Worm (Caenorhabditis elegans) whole organism, L4 larva: Measurements from ENCODE around the gene pdhk-2.
A peak's percentile ranks its signal among the peaks of the same experiment; 100 is the strongest.

Experiments used
- D1046.2 ChIP-seq: fragments of 200-800 bp; sonication (Bioruptor generic); IDR thresholded peaks from 2 replicates; pipeline ENCODE4 v1.3.6; 2022; ENCODE audit warnings: missing genetic modification characterization, missing compliant biosample characterization
- F10B5.3 ChIP-seq: sonication (generic microtip); optimal IDR thresholded peaks from 2 replicates; lab custom pipeline; 2016; ENCODE audit warnings: mild to moderate bottlenecking, missing genetic modification characterization, missing compliant biosample characterization
- F26F4.8 ChIP-seq: fragments of 200-800 bp; sonication (Bioruptor generic); conservative IDR thresholded peaks from 2 replicates; pipeline ENCODE4 v1.3.6; 2022; ENCODE audit warnings: missing genetic modification characterization, missing compliant biosample characterization
- T20F7.1 ChIP-seq: fragments of 200-800 bp; sonication (Bioruptor generic); optimal IDR thresholded peaks from 2 replicates; lab custom pipeline; 2018; ENCODE audit warnings: mild to moderate bottlenecking, missing genetic modification characterization, missing compliant biosample characterization
- Y48G9A.11 ChIP-seq: fragments of 200-800 bp; sonication (Bioruptor generic); IDR thresholded peaks from 2 replicates; pipeline ENCODE4 v1.3.6; 2022; ENCODE audit warnings: missing genetic modification reagents, missing genetic modification characterization, missing compliant biosample characterization
- ZK546.5 ChIP-seq, 2 experiments: sonication (generic microtip); optimal IDR thresholded peaks; 2 replicates each; lab custom pipeline; 2017; ENCODE audit warnings: missing biosample characterization in 2 of 2, missing genetic modification characterization in 2 of 2
- aha-1 ChIP-seq: fragments of 150-350 bp; peaks from one replicate; lab custom pipeline; 2014; ENCODE audit warnings: missing biosample characterization, missing genetic modification characterization
- attf-4 ChIP-seq: sonication (generic microtip); optimal IDR thresholded peaks from 3 replicates; lab custom pipeline; 2017; ENCODE audit warnings: missing biosample characterization, missing genetic modification characterization
- ceh-20 ChIP-seq: fragments of 200-800 bp; sonication (Bioruptor generic); IDR thresholded peaks from 2 replicates; pipeline ENCODE4 v1.3.6; 2022; ENCODE audit warnings: missing genetic modification reagents, missing genetic modification characterization, missing compliant biosample characterization
- ceh-32 ChIP-seq: sonication (generic microtip); optimal IDR thresholded peaks from 2 replicates; lab custom pipeline; 2016; ENCODE audit warnings: mild to moderate bottlenecking, missing genetic modification characterization, missing compliant biosample characterization; ENCODE audit not compliant: poor library complexity
- cey-2 ChIP-seq: sonication (generic microtip); optimal IDR thresholded peaks from 3 replicates; lab custom pipeline; 2017; ENCODE audit warnings: missing genetic modification characterization, mild to moderate bottlenecking, missing compliant biosample characterization, antibody characterized with exemption, borderline replicate concordance; ENCODE audit not compliant: insufficient read depth
- daf-16 ChIP-seq, 3 experiments: sonication (generic microtip); optimal IDR thresholded peaks; 2 replicates each; lab custom pipeline; 2016 to 2017; ENCODE audit warnings: missing genetic modification characterization in 3 of 3, missing genetic modification reagents in 3 of 3, mild to moderate bottlenecking in 2 of 3, missing compliant biosample characterization in 2 of 3, missing biosample characterization in 1 of 3, moderate library complexity in 1 of 3
- daf-19 ChIP-seq: fragments of 200-800 bp; sonication (Bioruptor generic); conservative IDR thresholded peaks from 2 replicates; pipeline ENCODE4 v1.3.6; 2022; ENCODE audit warnings: missing genetic modification characterization, missing compliant biosample characterization
- dpl-1 ChIP-seq: fragments of 150-350 bp; optimal IDR thresholded peaks from 2 replicates; lab custom pipeline; 2014; ENCODE audit warnings: missing biosample characterization, missing genetic modification reagents, missing genetic modification characterization
- duxl-1 ChIP-seq: sonication (generic microtip); optimal IDR thresholded peaks from 2 replicates; lab custom pipeline; 2016; ENCODE audit warnings: mild to moderate bottlenecking, missing genetic modification characterization, moderate library complexity, missing compliant biosample characterization; ENCODE audit not compliant: poor library complexity
- dve-1 ChIP-seq: sonication (generic microtip); optimal IDR thresholded peaks from 2 replicates; lab custom pipeline; 2017; ENCODE audit warnings: antibody characterized with exemption, mild to moderate bottlenecking, missing genetic modification characterization, missing compliant biosample characterization; ENCODE audit not compliant: insufficient read depth
- egl-43 ChIP-seq: fragments of 200-800 bp; sonication (Bioruptor generic); IDR thresholded peaks from 2 replicates; pipeline ENCODE4 v1.3.6; 2022; ENCODE audit warnings: missing genetic modification reagents, missing genetic modification characterization, missing compliant biosample characterization
- hlh-30 ChIP-seq: sonication (generic microtip); optimal IDR thresholded peaks from 2 replicates; lab custom pipeline; 2017; ENCODE audit warnings: antibody characterized with exemption, mild to moderate bottlenecking, missing genetic modification characterization, missing compliant biosample characterization; ENCODE audit not compliant: insufficient read depth
- lin-1 ChIP-seq: fragments of 200-800 bp; sonication (Bioruptor generic); IDR thresholded peaks from 2 replicates; pipeline ENCODE4 v1.3.6; 2022; ENCODE audit warnings: missing genetic modification reagents, missing genetic modification characterization, missing compliant biosample characterization
- lin-15B ChIP-seq: fragments of 150-350 bp; sonication (generic microtip); optimal IDR thresholded peaks from 3 replicates; lab custom pipeline; 2014; ENCODE audit warnings: missing biosample characterization, missing genetic modification characterization
- lin-29 ChIP-seq: fragments of 200-800 bp; sonication (Bioruptor generic); IDR thresholded peaks from 2 replicates; pipeline ENCODE4 v1.3.6; 2022; ENCODE audit warnings: missing genetic modification reagents, missing genetic modification characterization, missing compliant biosample characterization
- lin-38 ChIP-seq: fragments of 200-800 bp; sonication (Bioruptor generic); IDR thresholded peaks from 2 replicates; pipeline ENCODE4 v1.3.6; 2022; ENCODE audit warnings: missing genetic modification reagents, missing genetic modification characterization, missing compliant biosample characterization
- lsy-2 ChIP-seq, 2 experiments: fragments of 150-350 bp in 1 of 2; sonication (generic microtip) in 1 of 2; optimal IDR thresholded peaks; 2 replicates each; lab custom pipeline; 2014 to 2017; ENCODE audit warnings: missing biosample characterization in 2 of 2, missing genetic modification characterization in 2 of 2
- madf-9 ChIP-seq: fragments of 200-800 bp; sonication (Bioruptor generic); conservative IDR thresholded peaks from 2 replicates; pipeline ENCODE4 v1.3.6; 2022; ENCODE audit warnings: missing genetic modification reagents, missing genetic modification characterization, missing compliant biosample characterization
- mdl-1 ChIP-seq, 2 experiments: fragments of 150-350 bp in 1 of 2; sonication (generic microtip) in 1 of 2; optimal IDR thresholded peaks; 2 replicates each; lab custom pipeline; 2014 to 2017; ENCODE audit warnings: missing biosample characterization in 2 of 2, missing genetic modification characterization in 2 of 2
- mes-2 ChIP-seq: sonication (generic microtip); optimal IDR thresholded peaks from 2 replicates; lab custom pipeline; 2016; ENCODE audit warnings: missing genotype, mild to moderate bottlenecking, missing genetic modification characterization, missing compliant biosample characterization; ENCODE audit not compliant: poor library complexity, severe bottlenecking
- mxl-2 ChIP-seq: fragments of 200-800 bp; sonication (Bioruptor generic); conservative IDR thresholded peaks from 2 replicates; pipeline ENCODE4 v1.3.6; 2022; ENCODE audit warnings: missing genetic modification reagents, missing genetic modification characterization, missing compliant biosample characterization
- mxl-3 ChIP-seq: fragments of 200-800 bp; sonication (Bioruptor generic); optimal IDR thresholded peaks from 2 replicates; lab custom pipeline; 2018; ENCODE audit warnings: mild to moderate bottlenecking, missing genetic modification characterization, missing compliant biosample characterization
- nhr-102 ChIP-seq: sonication (generic microtip); optimal IDR thresholded peaks from 2 replicates; lab custom pipeline; 2016; ENCODE audit warnings: mild to moderate bottlenecking, missing genetic modification characterization, moderate library complexity, missing compliant biosample characterization
- nhr-25 ChIP-seq: sonication (generic microtip); optimal IDR thresholded peaks from 2 replicates; lab custom pipeline; 2017; ENCODE audit warnings: missing genetic modification characterization, mild to moderate bottlenecking, missing compliant biosample characterization, antibody characterized with exemption, moderate library complexity, borderline replicate concordance; ENCODE audit not compliant: insufficient read depth
- nhr-28 ChIP-seq: fragments of 150-350 bp; optimal IDR thresholded peaks from 2 replicates; lab custom pipeline; 2014; ENCODE audit warnings: missing biosample characterization, missing genetic modification characterization
- nhr-48 ChIP-seq: sonication (generic microtip); optimal IDR thresholded peaks from 2 replicates; lab custom pipeline; 2016; ENCODE audit warnings: mild to moderate bottlenecking, missing genetic modification characterization, missing compliant biosample characterization
- nhr-6 ChIP-seq: fragments of 150-350 bp; optimal IDR thresholded peaks from 2 replicates; lab custom pipeline; 2014; ENCODE audit warnings: missing biosample characterization, missing genetic modification characterization
- nhr-77 ChIP-seq: fragments of 150-350 bp; optimal IDR thresholded peaks from 2 replicates; lab custom pipeline; 2014; ENCODE audit warnings: missing biosample characterization, missing genetic modification characterization
- pha-4 ChIP-seq, 2 experiments: fragments of 150-350 bp in 1 of 2; fragments of 200-800 bp in 1 of 2; sonication (Bioruptor generic) in 1 of 2; IDR thresholded peaks in 1 of 2; optimal IDR thresholded peaks in 1 of 2; 2 replicates each; pipeline versions ENCODE4 v1.3.6 to Lab custom; 2014 to 2022; ENCODE audit warnings: missing genetic modification characterization in 2 of 2, missing genetic modification reagents in 2 of 2, missing biosample characterization in 1 of 2, missing compliant biosample characterization in 1 of 2
- php-3 ChIP-seq: fragments of 200-800 bp; sonication (Bioruptor generic); IDR thresholded peaks from 2 replicates; pipeline ENCODE4 v1.3.6; 2022; ENCODE audit warnings: missing genetic modification reagents, missing genetic modification characterization, missing compliant biosample characterization
- pqm-1 ChIP-seq: sonication (generic microtip); optimal IDR thresholded peaks from 2 replicates; lab custom pipeline; 2017; ENCODE audit warnings: missing biosample characterization, missing genetic modification characterization
- saeg-2 ChIP-seq: fragments of 200-800 bp; sonication (Bioruptor generic); IDR thresholded peaks from 2 replicates; pipeline ENCODE4 v1.3.6; 2022; ENCODE audit warnings: missing genetic modification reagents, missing genetic modification characterization, missing compliant biosample characterization
- snpc-1.2 ChIP-seq: fragments of 200-800 bp; sonication (Bioruptor generic); IDR thresholded peaks from 2 replicates; pipeline ENCODE4 v1.3.6; 2022; ENCODE audit warnings: missing genetic modification reagents, missing genetic modification characterization, missing compliant biosample characterization
- snpc-4 ChIP-seq: fragments of 150-350 bp; optimal IDR thresholded peaks from 2 replicates; lab custom pipeline; 2014; ENCODE audit warnings: missing biosample characterization, missing genetic modification characterization
- spr-3 ChIP-seq: fragments of 200-800 bp; sonication (Bioruptor generic); optimal IDR thresholded peaks from 2 replicates; lab custom pipeline; 2018; ENCODE audit warnings: mild to moderate bottlenecking, missing genetic modification characterization, missing compliant biosample characterization
- tra-1 ChIP-seq: fragments of 200-800 bp; sonication (Bioruptor generic); IDR thresholded peaks from 2 replicates; pipeline ENCODE4 v1.3.6; 2022; ENCODE audit warnings: missing genetic modification reagents, missing genetic modification characterization, missing compliant biosample characterization
- unc-39 ChIP-seq: sonication (generic microtip); optimal IDR thresholded peaks from 2 replicates; lab custom pipeline; 2017; ENCODE audit warnings: missing biosample characterization, missing genetic modification characterization
- zag-1 ChIP-seq: fragments of 150-350 bp; optimal IDR thresholded peaks from 2 replicates; lab custom pipeline; 2014; ENCODE audit warnings: missing biosample characterization, missing genetic modification characterization
- zfp-3 ChIP-seq: fragments of 200-800 bp; sonication (Bioruptor generic); conservative IDR thresholded peaks from 2 replicates; pipeline ENCODE4 v1.3.6; 2022; ENCODE audit warnings: missing genetic modification reagents, missing genetic modification characterization, missing compliant biosample characterization
- zip-11 ChIP-seq: fragments of 200-800 bp; sonication (Bioruptor generic); IDR thresholded peaks from 2 replicates; pipeline ENCODE4 v1.3.6; 2022; ENCODE audit warnings: missing genetic modification characterization, missing compliant biosample characterization
- ztf-11 ChIP-seq: fragments of 150-350 bp; optimal IDR thresholded peaks from 2 replicates; lab custom pipeline; 2014; ENCODE audit warnings: missing biosample characterization, missing genetic modification characterization

The pdhk-2 gene

DNA sequence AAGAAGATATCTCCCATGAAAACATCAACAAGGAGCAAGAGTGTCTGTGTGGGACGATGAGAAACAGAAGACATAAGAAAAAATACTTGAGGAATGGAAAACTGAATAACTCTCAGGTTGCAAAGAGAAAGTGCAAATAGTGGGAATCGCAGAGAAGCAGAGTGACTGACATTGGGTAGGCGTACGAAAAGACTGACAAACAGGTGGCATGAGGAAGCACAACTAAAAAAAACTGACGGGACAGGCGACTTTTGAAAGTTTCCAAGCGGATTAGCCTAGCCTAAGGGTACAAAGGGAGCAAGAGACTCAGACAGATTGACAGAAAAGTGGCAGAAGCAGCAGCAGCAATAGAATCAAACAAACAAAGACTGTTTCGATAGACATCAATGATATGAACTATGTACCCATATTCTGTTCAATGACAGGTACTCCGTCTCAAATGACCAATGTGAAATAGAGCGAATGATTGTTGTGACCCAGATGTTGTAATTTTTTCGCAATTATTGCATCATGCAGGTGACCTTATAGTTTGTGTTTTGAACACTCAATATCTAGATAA, 6.8 kb downstream of the pdhk-2 start (continued):
- TF ChIP-seq daf-19 (GFP tag; lab: Robert Waterston, UW) (no peak), pha-4 (GFP tag; IDR thresholded peaks at IDR 0.05; lab: Robert Waterston, UW) (no peak), pha-4 (tag; optimal IDR thresholded peaks at IDR 0.05; lab: Kevin White, UChicago) (peak; percentile 11), T20F7.1 (GFP tag; lab: Kevin White, UChicago) (peak; percentile 10), unc-39 (tag; lab: Kevin White, UChicago) (no peak), spr-3 (GFP tag; lab: Kevin White, UChicago) (no peak), dpl-1 (GFP tag; lab: Kevin White, UChicago) (no peak), mxl-2 (no peak), F10B5.3 (tag; lab: Kevin White, UChicago) (no peak), php-3 (GFP tag; lab: Robert Waterston, UW) (no peak), aha-1 (tag; lab: Kevin White, UChicago) (peak; percentile 87), saeg-2 (GFP tag; lab: Robert Waterston, UW) (0 out of 2 replicates have a peak, but pooled peaks have one; percentile 67), lin-15B (no peak), zfp-3 (GFP tag; lab: Robert Waterston, UW) (no peak), mxl-3 (GFP tag; lab: Kevin White, UChicago) (peak; percentile 65), D1046.2 (GFP tag; lab: Robert Waterston, UW) (no peak), snpc-1.2 (GFP tag; lab: Robert Waterston, UW) (no peak), lin-29 (GFP tag; lab: Robert Waterston, UW) (no peak), cey-2 (tag; lab: Kevin White, UChicago) (no peak), ZK546.5 (tag; optimal IDR thresholded peaks at IDR 0.05; lab: Kevin White, UChicago) (no peak), Y48G9A.11 (GFP tag; lab: Robert Waterston, UW) (no peak), madf-9 (GFP tag; lab: Robert Waterston, UW) (no peak), pqm-1 (tag; lab: Kevin White, UChicago) (no peak), F26F4.8 (no peak), egl-43 (no peak), nhr-25 (peak; percentile 36), attf-4 (tag; lab: Kevin White, UChicago) (no peak), snpc-4 (tag; lab: Kevin White, UChicago) (no peak), ztf-11 (tag; lab: Kevin White, UChicago) (no peak), ceh-32 (tag; lab: Kevin White, UChicago) (no peak)

DNA sequence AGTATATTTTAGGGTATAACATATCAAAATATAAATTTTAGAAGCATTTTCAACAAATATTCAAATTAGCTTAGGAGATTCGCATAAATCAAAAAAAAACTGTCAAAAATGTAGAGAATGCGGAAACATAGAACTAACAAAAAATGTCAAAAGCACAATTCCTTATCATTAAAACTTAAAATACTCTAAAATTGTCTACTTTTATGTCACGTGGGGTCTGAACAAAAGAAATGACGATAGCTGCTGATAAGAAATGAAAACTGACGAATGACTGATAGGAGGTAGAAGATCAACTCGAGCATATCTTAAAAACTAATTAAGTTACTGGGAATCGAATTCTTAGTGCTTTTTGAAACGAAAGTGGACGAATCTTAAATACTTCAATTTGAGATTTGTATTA, 7.5 kb downstream of the pdhk-2 start:
- TF ChIP-seq lin-29 (GFP tag; lab: Robert Waterston, UW) (no peak), lin-1 (GFP tag; lab: Robert Waterston, UW) (peak; percentile 66), duxl-1 (tag; lab: Kevin White, UChicago) (no peak), ceh-20 (0 out of 2 replicates have a peak, but pooled peaks have one; percentile 11), hlh-30 (peak; percentile 53), zag-1 (no peak), aha-1 (tag; lab: Kevin White, UChicago) (peak; percentile 8), ceh-32 (tag; lab: Kevin White, UChicago) (no peak), nhr-28 (tag; lab: Kevin White, UChicago) (peak; percentile 44), spr-3 (GFP tag; lab: Kevin White, UChicago) (no peak), daf-16 (GFP tag; optimal IDR thresholded peaks at IDR 0.05; lab: Kevin White, UChicago) (peak in 1 of 2 experiments; percentile 28), daf-16 (tag; optimal IDR thresholded peaks at IDR 0.05; lab: Kevin White, UChicago) (peak; percentile 52), nhr-77 (peak; percentile 10), dve-1 (tag; lab: Kevin White, UChicago) (peak; percentile 94), tra-1 (GFP tag; lab: Robert Waterston, UW) (peak; percentile 64; the same call in 1 of the 2 replicates), T20F7.1 (GFP tag; lab: Kevin White, UChicago) (peak; percentile 1), nhr-6 (tag; lab: Kevin White, UChicago) (no peak), lin-38 (GFP tag; lab: Robert Waterston, UW) (peak; percentile 24; the same call in 1 of the 2 replicates), mes-2 (tag; lab: Kevin White, UChicago) (peak; percentile 3), php-3 (GFP tag; lab: Robert Waterston, UW) (peak; percentile 72), mdl-1 (tag; optimal IDR thresholded peaks at IDR 0.05; lab: Kevin White, UChicago) (peak in 1 of 2 experiments; percentile 75), nhr-48 (tag; lab: Kevin White, UChicago) (no peak), nhr-102 (tag; lab: Kevin White, UChicago) (peak; percentile 56), zfp-3 (GFP tag; lab: Robert Waterston, UW) (no peak), zip-11 (no peak), lsy-2 (tag; optimal IDR thresholded peaks at IDR 0.05; lab: Kevin White, UChicago) (no peak)
